ENCODE assay signal across 1 worm cellular context in the genomic region with DNA sequence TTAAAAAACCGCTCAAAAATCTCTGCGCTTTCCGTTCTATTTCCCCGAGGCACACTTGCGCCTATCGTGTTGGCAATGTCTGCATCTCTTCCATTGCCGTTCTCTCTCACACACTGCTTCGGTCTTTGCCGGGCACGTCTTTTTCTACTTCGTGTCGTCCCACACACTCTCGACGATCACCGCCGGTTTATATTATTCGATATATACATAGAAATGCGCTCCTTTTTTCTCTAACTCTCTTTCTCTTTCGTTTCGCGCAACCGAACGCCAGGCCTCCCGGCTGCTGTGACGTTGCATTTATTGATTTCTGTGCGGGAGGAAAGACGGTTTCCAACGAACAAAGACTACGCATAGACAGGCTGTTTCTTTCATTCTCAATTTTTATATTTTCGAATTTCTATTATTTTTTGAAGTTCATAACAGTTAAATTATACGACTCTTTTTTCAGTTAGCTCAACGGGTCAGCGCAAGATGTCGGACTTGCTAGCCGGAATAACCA.
TF ChIP-seq lines count a peak whose summit lies in the region.

Gene rsd-3 (plus strand): TSS at position 449 of the 499 bp plus-strand sequence.

TF ChIP-seq in whole organism, L1 larva, 84 proteins besides CTCF, POLR2A, EP300 and RAD21 (continued from another document):
- no peak for TF ChIP-seq hpl-2 (GFP tag; optimal IDR thresholded peaks at IDR 0.05; lab: Kevin White, UChicago)
- TF ChIP-seq lsy-2 (tag; optimal IDR thresholded peaks at IDR 0.05; lab: Kevin White, UChicago) = peak; percentile 12 to 32
- TF ChIP-seq ztf-4 (tag; optimal IDR thresholded peaks at IDR 0.05; lab: Kevin White, UChicago) = no peak
- 0 out of 2 replicates have a peak, but pooled peaks have one; percentile 25 for TF ChIP-seq nhr-19 (GFP tag; conservative IDR thresholded peaks at IDR 0.05; lab: Robert Waterston, UW)
